Fruit fly (Drosophila melanogaster): ENCODE data around the gene CG14073.
A peak's percentile ranks its signal among the peaks of the same experiment; 100 is the strongest.

The CG14073 gene

dm6 chr3L:18833234-18833633 is 12.8 kb upstream of the CG14073 start (continued):
- TF ChIP-seq CG9727 (GFP tag; optimal IDR thresholded peaks at IDR 0.05) (peak; percentile 4), CG17568 (GFP tag; optimal IDR thresholded peaks at IDR 0.05) (peak; percentile 35), CG13296 (GFP tag; optimal IDR thresholded peaks at IDR 0.05) (peak; percentile 15), ATbp (GFP tag; optimal IDR thresholded peaks at IDR 0.05) (peak; percentile 14), HHEX (GFP tag; optimal IDR thresholded peaks at IDR 0.05) (peak; percentile 33), zf30C (GFP tag; optimal IDR thresholded peaks at IDR 0.05) (no peak), scrt (GFP tag; optimal IDR thresholded peaks at IDR 0.05) (peak; percentile 11), Vsx1 (GFP tag; optimal IDR thresholded peaks at IDR 0.05) (peak; percentile 70), exex (tag; optimal IDR thresholded peaks at IDR 0.05) (peak; percentile 2), Fer1 (GFP tag; optimal IDR thresholded peaks at IDR 0.05) (peak; percentile 62), odd (GFP tag; optimal IDR thresholded peaks at IDR 0.05) (peak; percentile 35), tin (GFP tag; optimal IDR thresholded peaks at IDR 0.05) (no peak), CG17612 (GFP tag; IDR thresholded peaks at IDR 0.05) (no peak), CG1529 (GFP tag; optimal IDR thresholded peaks at IDR 0.05) (no peak)

dm6 chr3L:18832708-18833107 is 12.2 kb upstream of the CG14073 start:
- peak; percentile 55 for TF ChIP-seq cwo (GFP tag; optimal IDR thresholded peaks at IDR 0.05)
- peak; percentile 41 for TF ChIP-seq HLHmδ (GFP tag; optimal IDR thresholded peaks at IDR 0.05)
- TF ChIP-seq Bgb (GFP tag; IDR thresholded peaks at IDR 0.05; ENCODE audit: partially characterized antibody), result 0 out of 2 replicates have a peak, but pooled peaks have one; percentile 6
- TF ChIP-seq kni (GFP tag; optimal IDR thresholded peaks at IDR 0.05), result peak; percentile 24
- TF ChIP-seq tx (GFP tag; optimal IDR thresholded peaks at IDR 0.05), result no peak
- TF ChIP-seq CG14860 (GFP tag; IDR thresholded peaks at IDR 0.05; ENCODE audit: partially characterized antibody), result no peak
- peak; percentile 2 for TF ChIP-seq CG12769 (tag; optimal IDR thresholded peaks at IDR 0.05)
- no peak for TF ChIP-seq Rx (GFP tag; IDR thresholded peaks at IDR 0.05)
- peak; percentile 73 for TF ChIP-seq Med (GFP tag)
- peak; percentile 39 for TF ChIP-seq CG6813 (GFP tag; optimal IDR thresholded peaks at IDR 0.05)
- peak; percentile 1 for TF ChIP-seq sug (tag; optimal IDR thresholded peaks at IDR 0.05)
- peak; percentile 18 for TF ChIP-seq sd (tag; optimal IDR thresholded peaks at IDR 0.05)
- TF ChIP-seq Kr (GFP tag; optimal IDR thresholded peaks at IDR 0.05), result peak; percentile 35
- 0 out of 2 replicates have a peak, but pooled peaks have one; percentile 32 for TF ChIP-seq seq (GFP tag; IDR thresholded peaks at IDR 0.05)
- no peak for TF ChIP-seq NK7.1 (GFP tag; optimal IDR thresholded peaks at IDR 0.05)
- no peak for TF ChIP-seq fru (optimal IDR thresholded peaks at IDR 0.05)
- TF ChIP-seq CG32767 (GFP tag; IDR thresholded peaks at IDR 0.05), result 0 out of 2 replicates have a peak, but pooled peaks have one; percentile 43
- 0 out of 2 replicates have a peak, but pooled peaks have one; percentile 24 for TF ChIP-seq bbx (GFP tag; IDR thresholded peaks at IDR 0.05; ENCODE audit: partially characterized antibody)
- no peak for TF ChIP-seq insv (GFP tag; optimal IDR thresholded peaks at IDR 0.05)
- no peak for TF ChIP-seq CG14710 (tag; optimal IDR thresholded peaks at IDR 0.05)
- no peak for TF ChIP-seq usp (GFP tag; optimal IDR thresholded peaks at IDR 0.05)
- TF ChIP-seq lola (GFP tag; optimal IDR thresholded peaks at IDR 0.05), result peak in 1 of 3 experiments; percentile 22
- TF ChIP-seq oc (tag; optimal IDR thresholded peaks at IDR 0.05), result peak; percentile 33
- peak; percentile 12 for TF ChIP-seq cg (GFP tag; optimal IDR thresholded peaks at IDR 0.05)
- TF ChIP-seq dimm (GFP tag; IDR thresholded peaks at IDR 0.05), result no peak
- TF ChIP-seq CG8359 (GFP tag; optimal IDR thresholded peaks at IDR 0.05; ENCODE audit: borderline replicate concordance), result no peak
- TF ChIP-seq CG2199 (GFP tag; IDR thresholded peaks at IDR 0.05), result peak; percentile 55; the same call in 2 of the 3 replicates
- no peak for TF ChIP-seq CG3838 (GFP tag; optimal IDR thresholded peaks at IDR 0.05)
- 0 out of 2 replicates have a peak, but pooled peaks have one; percentile 16 for TF ChIP-seq sens-2 (GFP tag; IDR thresholded peaks at IDR 0.05)
- TF ChIP-seq lab (GFP tag; optimal IDR thresholded peaks at IDR 0.05), result peak; percentile 74

Measured in whole organism, embryonic.